Worm (Caenorhabditis elegans): Measurements from ENCODE around the gene seld-1.

seld-1 gene

ce11 chrIV:13508924-13509323 lies 3.7 kb downstream of the seld-1 start, which contains the start of gene afmd-2:
Gene afmd-2, plus strand, starts transcription at chrIV:13509224.
- TF ChIP-seq dao-5 (tag; optimal IDR thresholded peaks at IDR 0.05), result no peak
- no peak for TF ChIP-seq him-1 (tag; optimal IDR thresholded peaks at IDR 0.05)
- TF ChIP-seq W03F9.2 (tag; optimal IDR thresholded peaks at IDR 0.05), result no peak

- TF ChIP-seq dao-5 (tag; optimal IDR thresholded peaks at IDR 0.05) (no peak), him-1 (tag; optimal IDR thresholded peaks at IDR 0.05) (no peak), W03F9.2 (tag; optimal IDR thresholded peaks at IDR 0.05) (no peak)
Measured at ce11 chrIV:13510049-13510448, 4.8 kb downstream of the seld-1 start.

ce11 chrIV:13512112-13512569 lies 6.9 kb downstream of the seld-1 start, which contains the start of gene puf-3:
Gene puf-3, minus strand, starts transcription at chrIV:13512162.
- TF ChIP-seq him-1 (tag; optimal IDR thresholded peaks at IDR 0.05), result no peak
- no peak for TF ChIP-seq dao-5 (tag; optimal IDR thresholded peaks at IDR 0.05)
- TF ChIP-seq W03F9.2 (tag; optimal IDR thresholded peaks at IDR 0.05), result no peak

- TF ChIP-seq him-1 (tag; optimal IDR thresholded peaks at IDR 0.05), result no peak
- TF ChIP-seq dao-5 (tag; optimal IDR thresholded peaks at IDR 0.05), result no peak
- no peak for TF ChIP-seq W03F9.2 (tag; optimal IDR thresholded peaks at IDR 0.05)
Measured at ce11 chrIV:13513010-13513409, 7.8 kb downstream of the seld-1 start.

- TF ChIP-seq dao-5 (tag; optimal IDR thresholded peaks at IDR 0.05), result no peak
- peak; percentile 33 for TF ChIP-seq W03F9.2 (tag; optimal IDR thresholded peaks at IDR 0.05)
- no peak for TF ChIP-seq him-1 (tag; optimal IDR thresholded peaks at IDR 0.05)
Measured at ce11 chrIV:13521785-13522184, 16.5 kb downstream of the seld-1 start, which contains the start of gene dcap-2. Gene dcap-2, minus strand, starts transcription at chrIV:13521870.

ce11 chrIV:13525223-13525622 lies 20.0 kb downstream of the seld-1 start:
- TF ChIP-seq dao-5 (tag; optimal IDR thresholded peaks at IDR 0.05) (no peak), W03F9.2 (tag; optimal IDR thresholded peaks at IDR 0.05) (no peak), him-1 (tag; optimal IDR thresholded peaks at IDR 0.05) (no peak)

ce11 chrIV:13538901-13539300 lies 33.7 kb downstream of the seld-1 start:
- TF ChIP-seq him-1 (tag; optimal IDR thresholded peaks at IDR 0.05) (no peak), W03F9.2 (tag; optimal IDR thresholded peaks at IDR 0.05) (no peak), dao-5 (tag; optimal IDR thresholded peaks at IDR 0.05) (no peak)

ce11 chrIV:13540165-13540564 lies 34.9 kb downstream of the seld-1 start, which contains the start of gene rsd-2:
Gene rsd-2, minus strand, starts transcription at chrIV:13540265.
- no peak for TF ChIP-seq him-1 (tag; optimal IDR thresholded peaks at IDR 0.05)
- TF ChIP-seq W03F9.2 (tag; optimal IDR thresholded peaks at IDR 0.05), result no peak
- TF ChIP-seq dao-5 (tag; optimal IDR thresholded peaks at IDR 0.05), result no peak

- TF ChIP-seq him-1 (tag; optimal IDR thresholded peaks at IDR 0.05), result no peak
- TF ChIP-seq W03F9.2 (tag; optimal IDR thresholded peaks at IDR 0.05), result no peak
- no peak for TF ChIP-seq dao-5 (tag; optimal IDR thresholded peaks at IDR 0.05)
Measured at ce11 chrIV:13548188-13548587, 42.9 kb downstream of the seld-1 start, which contains the start of gene F52G2.3. Gene F52G2.3, minus strand, starts transcription at chrIV:13548230.

ce11 chrIV:13549350-13549749 lies 44.1 kb downstream of the seld-1 start:
- TF ChIP-seq him-1 (tag; optimal IDR thresholded peaks at IDR 0.05) (no peak), dao-5 (tag; optimal IDR thresholded peaks at IDR 0.05) (no peak), W03F9.2 (tag; optimal IDR thresholded peaks at IDR 0.05) (no peak)

ce11 chrIV:13554350-13554749 lies 49.1 kb downstream of the seld-1 start:
- no peak for TF ChIP-seq W03F9.2 (tag; optimal IDR thresholded peaks at IDR 0.05)
- TF ChIP-seq dao-5 (tag; optimal IDR thresholded peaks at IDR 0.05), result no peak
- no peak for TF ChIP-seq him-1 (tag; optimal IDR thresholded peaks at IDR 0.05)

ce11 chrIV:13555508-13555907 lies 50.3 kb downstream of the seld-1 start:
- no peak for TF ChIP-seq W03F9.2 (tag; optimal IDR thresholded peaks at IDR 0.05)
- no peak for TF ChIP-seq him-1 (tag; optimal IDR thresholded peaks at IDR 0.05)
- no peak for TF ChIP-seq dao-5 (tag; optimal IDR thresholded peaks at IDR 0.05)

- TF ChIP-seq dao-5 (tag; optimal IDR thresholded peaks at IDR 0.05) (no peak), him-1 (tag; optimal IDR thresholded peaks at IDR 0.05) (no peak), W03F9.2 (tag; optimal IDR thresholded peaks at IDR 0.05) (no peak)
Measured at ce11 chrIV:13557393-13557792, 52.1 kb downstream of the seld-1 start.
